Worm (Caenorhabditis elegans) whole organism, L1 larva: Measurements from ENCODE around the gene fut-3.

Experiments used
- aly-2 ChIP-seq: fragments of 150-350 bp; optimal IDR thresholded peaks from 2 replicates; lab custom pipeline; 2014; ENCODE audit warnings: missing biosample characterization, missing genetic modification characterization
- ceh-88 ChIP-seq: fragments of 200-800 bp; sonication (Bioruptor generic); IDR thresholded peaks from 2 replicates; pipeline ENCODE4 v1.3.6; 2022; ENCODE audit warnings: missing genetic modification characterization, missing compliant biosample characterization
- egl-27 ChIP-seq, 2 experiments: fragments of 150-350 bp in 1 of 2; sonication (generic microtip); optimal IDR thresholded peaks; 3 replicates each; lab custom pipeline; 2017 to 2018; ENCODE audit warnings: missing biosample characterization in 2 of 2, missing genetic modification characterization in 2 of 2, missing genetic modification reagents in 2 of 2
- lin-35 ChIP-seq, 2 experiments: fragments of 150-350 bp; optimal IDR thresholded peaks; 2 replicates each; lab custom pipeline; 2014; ENCODE audit warnings: missing biosample characterization in 2 of 2, missing genetic modification characterization in 2 of 2, missing genetic modification reagents in 2 of 2
- nhr-11 ChIP-seq: fragments of 150-350 bp; optimal IDR thresholded peaks from 2 replicates; lab custom pipeline; 2014; ENCODE audit warnings: missing biosample characterization, missing genetic modification characterization
- nhr-12 ChIP-seq: sonication (generic microtip); optimal IDR thresholded peaks from 2 replicates; lab custom pipeline; 2017; ENCODE audit warnings: missing biosample characterization, missing genetic modification characterization
- nhr-237 ChIP-seq: fragments of 150-350 bp; optimal IDR thresholded peaks from 2 replicates; lab custom pipeline; 2014; ENCODE audit warnings: missing biosample characterization, missing genetic modification characterization
- nhr-28 ChIP-seq: fragments of 150-350 bp; optimal IDR thresholded peaks from 2 replicates; lab custom pipeline; 2014; ENCODE audit warnings: missing biosample characterization, missing genetic modification characterization
- nhr-77 ChIP-seq: fragments of 150-350 bp; optimal IDR thresholded peaks from 2 replicates; lab custom pipeline; 2014; ENCODE audit warnings: missing biosample characterization, missing genetic modification characterization
- tlp-1 ChIP-seq: fragments of 150-350 bp; optimal IDR thresholded peaks from 2 replicates; lab custom pipeline; 2014; ENCODE audit warnings: missing biosample characterization, missing genetic modification characterization
- unc-130 ChIP-seq: fragments of 150-350 bp; optimal IDR thresholded peaks from 2 replicates; lab custom pipeline; 2017; ENCODE audit warnings: missing biosample characterization, missing genetic modification characterization, inconsistent platforms
- unc-62 ChIP-seq: fragments of 150-350 bp; optimal IDR thresholded peaks from 2 replicates; lab custom pipeline; 2014; ENCODE audit warnings: missing biosample characterization, missing genetic modification reagents, missing genetic modification characterization
- zip-4 ChIP-seq: fragments of 200-800 bp; sonication (Bioruptor generic); optimal IDR thresholded peaks from 2 replicates; lab custom pipeline; 2018; ENCODE audit warnings: mild to moderate bottlenecking, missing genetic modification characterization, moderate library complexity, missing compliant biosample characterization
- ztf-11 ChIP-seq, 2 experiments: sonication (generic microtip); optimal IDR thresholded peaks; 2 replicates each; lab custom pipeline; 2016 to 2017; ENCODE audit warnings: missing genetic modification characterization in 2 of 2, missing biosample characterization in 1 of 2, missing compliant biosample characterization in 1 of 2

ce11 chrII:5648272-5648671, 11.3 kb downstream of the fut-3 start, which contains the start of gene ddl-1:
- TF ChIP-seq zip-4 (GFP tag; lab: Kevin White, UChicago), result no peak
- TF ChIP-seq ztf-11 (tag; optimal IDR thresholded peaks at IDR 0.05; lab: Kevin White, UChicago), result no peak
- TF ChIP-seq unc-62 (GFP tag; lab: Kevin White, UChicago), result no peak
- TF ChIP-seq ceh-88 (GFP tag; lab: Robert Waterston, UW), result no peak
- TF ChIP-seq egl-27 (tag; optimal IDR thresholded peaks at IDR 0.05; lab: Kevin White, UChicago), result no peak
- TF ChIP-seq nhr-77 (tag; lab: Kevin White, UChicago), result no peak
- no peak for TF ChIP-seq nhr-237 (tag; lab: Kevin White, UChicago)
- TF ChIP-seq tlp-1 (tag; lab: Kevin White, UChicago), result no peak
- TF ChIP-seq nhr-11 (tag; lab: Kevin White, UChicago), result no peak
- no peak for TF ChIP-seq unc-130 (tag; lab: Kevin White, UChicago)
- no peak for TF ChIP-seq lin-35 (GFP tag; optimal IDR thresholded peaks at IDR 0.05; lab: Kevin White, UChicago)
- TF ChIP-seq nhr-12, result no peak
- no peak for TF ChIP-seq nhr-28
- TF ChIP-seq aly-2 (tag; lab: Kevin White, UChicago), result no peak
